Fruit fly (Drosophila melanogaster) Kc167 (cell line): ENCODE data around the gene Acbp6.

Experiments
- Myc ChIP-seq: fragments of >200 bp; optimal IDR thresholded peaks from 2 replicates; lab custom pipeline; 2017; ENCODE audit warnings: missing external identifiers
- Sin3A ChIP-seq: fragments of >200 bp; optimal IDR thresholded peaks from 2 replicates; lab custom pipeline; 2018; ENCODE audit warnings: missing external identifiers
- h ChIP-seq: fragments of >200 bp; optimal IDR thresholded peaks from 3 replicates; lab custom pipeline; 2018; ENCODE audit warnings: missing external identifiers
- insv ChIP-seq: fragments of >200 bp; optimal IDR thresholded peaks from 3 replicates; lab custom pipeline; 2018; ENCODE audit warnings: missing external identifiers
- psq ChIP-seq: fragments of >200 bp; optimal IDR thresholded peaks from 2 replicates; lab custom pipeline; 2017; ENCODE audit warnings: missing external identifiers
- ttk ChIP-seq: sonication (Bioruptor generic); optimal IDR thresholded peaks from 2 replicates; lab custom pipeline; 2017; ENCODE audit warnings: missing external identifiers

dm6 chr3L:7115944-7116343 lies 12.8 kb upstream of the Acbp6 start:
- no peak for TF ChIP-seq psq (lab: Kevin White, UChicago)
- TF ChIP-seq insv (lab: Kevin White, UChicago) = no peak
- no peak for TF ChIP-seq ttk (lab: Kevin White, UChicago)
- TF ChIP-seq Sin3A (lab: Kevin White, UChicago) = no peak
- TF ChIP-seq h (lab: Kevin White, UChicago) = no peak
- no peak for TF ChIP-seq Myc
